Fruit fly (Drosophila melanogaster) whole organism, embryonic: ENCODE results near the gene CycB3.

ENCODE experiments used
- CG1024 ChIP-seq: fragments of 200-800 bp; sonication (Bioruptor generic); IDR thresholded peaks from 2 replicates; pipeline ENCODE4 v1.3.6; 2022; ENCODE audit warnings: missing biosample characterization, missing genetic modification characterization
- CG10431 ChIP-seq: fragments of 200-800 bp; sonication (Bioruptor generic); optimal IDR thresholded peaks from 3 replicates; lab custom pipeline; 2018; ENCODE audit warnings: missing biosample characterization, mild to moderate bottlenecking, missing genetic modification characterization
- CG10543 ChIP-seq: fragments of 200-800 bp; sonication (Bioruptor generic); optimal IDR thresholded peaks from 3 replicates; lab custom pipeline; 2017; ENCODE audit warnings: missing biosample characterization, mild to moderate bottlenecking, missing genetic modification characterization, moderate library complexity
- CG10565 ChIP-seq: fragments of 200-800 bp; sonication (Bioruptor generic); optimal IDR thresholded peaks from 3 replicates; lab custom pipeline; 2016; ENCODE audit warnings: missing biosample characterization, mild to moderate bottlenecking, missing genetic modification characterization
- CG11093 ChIP-seq: fragments of 200-800 bp; sonication (Bioruptor generic); IDR thresholded peaks from 3 replicates; pipeline ENCODE4 v1.3.6; 2022; ENCODE audit warnings: missing biosample characterization, missing genetic modification characterization
- CG11696 ChIP-seq: fragments of 200-800 bp; sonication (Bioruptor generic); IDR thresholded peaks from 2 replicates; pipeline ENCODE4 v1.3.6; 2022; ENCODE audit warnings: missing biosample characterization, missing genetic modification characterization
- CG12104 ChIP-seq: fragments of 200-800 bp; sonication (Bioruptor generic); optimal IDR thresholded peaks from 3 replicates; lab custom pipeline; 2016; ENCODE audit warnings: missing biosample characterization, missing genetic modification characterization
- CG12155 ChIP-seq: fragments of 200-800 bp; sonication (Bioruptor generic); optimal IDR thresholded peaks from 3 replicates; lab custom pipeline; 2016; ENCODE audit warnings: missing biosample characterization, missing genetic modification characterization
- CG13296 ChIP-seq: fragments of 200-800 bp; sonication (Bioruptor generic); optimal IDR thresholded peaks from 3 replicates; lab custom pipeline; 2018; ENCODE audit warnings: missing biosample characterization, mild to moderate bottlenecking, missing genetic modification characterization
- CG1647 ChIP-seq: fragments of 200-800 bp; sonication (Bioruptor generic); optimal IDR thresholded peaks from 3 replicates; lab custom pipeline; 2016; ENCODE audit warnings: missing biosample characterization, missing genetic modification characterization
- CG17912 ChIP-seq: fragments of 200-800 bp; sonication (Bioruptor generic); optimal IDR thresholded peaks from 2 replicates; lab custom pipeline; 2018; ENCODE audit warnings: missing biosample characterization, mild to moderate bottlenecking, missing genetic modification characterization
- CG18619 ChIP-seq: fragments of 200-800 bp; sonication (Bioruptor generic); optimal IDR thresholded peaks from 3 replicates; lab custom pipeline; 2017; ENCODE audit warnings: missing biosample characterization, mild to moderate bottlenecking, missing genetic modification characterization
- CG30431 ChIP-seq: fragments of 200-800 bp; sonication (Bioruptor generic); optimal IDR thresholded peaks from 2 replicates; lab custom pipeline; 2017; ENCODE audit warnings: missing biosample characterization, missing genetic modification characterization
- CG3847 ChIP-seq: fragments of 200-800 bp; sonication (Bioruptor generic); IDR thresholded peaks from 2 replicates; pipeline ENCODE4 v1.3.6; 2022; ENCODE audit warnings: missing biosample characterization, missing genetic modification characterization
- CG4617 ChIP-seq: fragments of 200-800 bp; sonication (Bioruptor generic); optimal IDR thresholded peaks from 3 replicates; lab custom pipeline; 2016; ENCODE audit warnings: missing biosample characterization, missing genetic modification characterization, borderline replicate concordance
- CG4730 ChIP-seq: fragments of 200-800 bp; sonication (Bioruptor generic); IDR thresholded peaks from 2 replicates; pipeline ENCODE4 v1.3.6; 2022; ENCODE audit warnings: missing biosample characterization, missing genetic modification characterization
- CG5180 ChIP-seq: fragments of 200-800 bp; sonication (Bioruptor generic); optimal IDR thresholded peaks from 3 replicates; lab custom pipeline; 2017; ENCODE audit warnings: missing biosample characterization, missing genetic modification characterization, mild to moderate bottlenecking, moderate library complexity, missing genetic modification reagents
- CG5245 ChIP-seq: fragments of 200-800 bp; sonication (Bioruptor generic); optimal IDR thresholded peaks from 3 replicates; lab custom pipeline; 2016; ENCODE audit warnings: missing biosample characterization, missing genetic modification characterization
- CG6272 ChIP-seq: fragments of 200-800 bp; sonication (Bioruptor generic); IDR thresholded peaks from 2 replicates; pipeline ENCODE4 v1.3.6; 2022; ENCODE audit warnings: missing biosample characterization, missing genetic modification characterization
- Chrac-16 ChIP-seq: fragments of 200-800 bp; sonication (Bioruptor generic); optimal IDR thresholded peaks from 3 replicates; lab custom pipeline; 2016; ENCODE audit warnings: missing biosample characterization, missing genetic modification characterization
- CkIIα-i1 ChIP-seq: fragments of 200-800 bp; sonication (Bioruptor generic); IDR thresholded peaks from 2 replicates; pipeline ENCODE4 v1.3.6; 2022; ENCODE audit warnings: missing biosample characterization, missing genetic modification characterization
- D ChIP-seq, 2 experiments: fragments of 200-800 bp in 1 of 2; fragments of >200 bp in 1 of 2; sonication (Bioruptor generic) in 1 of 2; optimal IDR thresholded peaks; 2 replicates in 1 of 2; 3 replicates in 1 of 2; lab custom pipeline; 2017; ENCODE audit warnings: mild to moderate bottlenecking in 1 of 2, missing biosample characterization in 1 of 2, missing genetic modification characterization in 1 of 2, missing genetic modification reagents in 1 of 2
- D19B ChIP-seq: fragments of 200-800 bp; sonication (Bioruptor generic); optimal IDR thresholded peaks from 2 replicates; lab custom pipeline; 2017; ENCODE audit warnings: missing biosample characterization, mild to moderate bottlenecking, missing genetic modification characterization
- Dref ChIP-seq: fragments of 200-800 bp; sonication (Bioruptor generic); IDR thresholded peaks from 2 replicates; pipeline ENCODE4 v1.3.6; 2022; ENCODE audit warnings: missing biosample characterization, missing genetic modification characterization
- Ets97D ChIP-seq: fragments of 200-800 bp; sonication (Bioruptor generic); optimal IDR thresholded peaks from 3 replicates; lab custom pipeline; 2016; ENCODE audit warnings: missing biosample characterization, missing genetic modification characterization
- HLH4C ChIP-seq: fragments of 200-800 bp; sonication (Bioruptor generic); IDR thresholded peaks from 3 replicates; pipeline ENCODE4 v1.3.6; 2022; ENCODE audit warnings: missing biosample characterization, missing genetic modification characterization; ENCODE audit not compliant: partially characterized antibody
- HLH54F ChIP-seq: fragments of 200-800 bp; sonication (Bioruptor generic); optimal IDR thresholded peaks from 3 replicates; lab custom pipeline; 2016; ENCODE audit warnings: missing biosample characterization, missing genetic modification characterization
- Hr39 ChIP-seq: fragments of >200 bp; optimal IDR thresholded peaks from 2 replicates; lab custom pipeline; 2017
- NFAT ChIP-seq: fragments of 200-800 bp; sonication (Bioruptor generic); IDR thresholded peaks from 2 replicates; pipeline ENCODE4 v1.3.6; 2022; ENCODE audit warnings: missing biosample characterization, missing genetic modification characterization
- NfI ChIP-seq: fragments of 200-800 bp; sonication (Bioruptor generic); optimal IDR thresholded peaks from 3 replicates; lab custom pipeline; 2018; ENCODE audit warnings: missing biosample characterization, mild to moderate bottlenecking, missing genetic modification characterization, moderate library complexity
- Oli ChIP-seq: fragments of 200-800 bp; sonication (Bioruptor generic); optimal IDR thresholded peaks from 2 replicates; lab custom pipeline; 2018; ENCODE audit warnings: missing biosample characterization, mild to moderate bottlenecking, missing genetic modification characterization, moderate library complexity
- Stat92E ChIP-seq, 3 experiments: fragments of >200 bp in 2 of 3; fragments of 200-800 bp in 1 of 3; sonication (Bioruptor generic) in 1 of 3; optimal IDR thresholded peaks; 2 replicates each; lab custom pipeline; 2017 to 2019; ENCODE audit warnings: missing biosample characterization in 3 of 3, missing genetic modification characterization in 3 of 3, mild to moderate bottlenecking in 1 of 3, moderate library complexity in 1 of 3
- TFAM ChIP-seq: fragments of 200-800 bp; sonication (Bioruptor generic); optimal IDR thresholded peaks from 2 replicates; lab custom pipeline; 2017; ENCODE audit warnings: missing biosample characterization, missing genetic modification characterization, inconsistent platforms
- bcd ChIP-seq: fragments of 200-800 bp; sonication (Bioruptor generic); optimal IDR thresholded peaks from 2 replicates; lab custom pipeline; 2017; ENCODE audit warnings: missing biosample characterization, mild to moderate bottlenecking, missing genetic modification characterization
- bowl ChIP-seq: fragments of 200-800 bp; sonication (Bioruptor generic); IDR thresholded peaks from 2 replicates; pipeline ENCODE4 v1.3.6; 2022; ENCODE audit warnings: missing biosample characterization, missing genetic modification characterization
- br ChIP-seq: fragments of >200 bp; optimal IDR thresholded peaks from 2 replicates; lab custom pipeline; 2017
- btn ChIP-seq: fragments of 200-800 bp; sonication (Bioruptor generic); optimal IDR thresholded peaks from 2 replicates; lab custom pipeline; 2016; ENCODE audit warnings: missing biosample characterization, missing genetic modification characterization
- chif ChIP-seq, 2 experiments: fragments of 200-800 bp; sonication (Bioruptor generic); optimal IDR thresholded peaks; 3 replicates each; lab custom pipeline; 2016; ENCODE audit warnings: missing biosample characterization in 2 of 2, missing genetic modification characterization in 2 of 2
- chm ChIP-seq: fragments of 200-800 bp; sonication (Bioruptor generic); IDR thresholded peaks from 2 replicates; pipeline ENCODE4 v1.3.6; 2022; ENCODE audit warnings: missing biosample characterization, missing genetic modification characterization
- dmrt11E ChIP-seq: fragments of 200-800 bp; sonication (Bioruptor generic); optimal IDR thresholded peaks from 3 replicates; lab custom pipeline; 2018; ENCODE audit warnings: missing biosample characterization, mild to moderate bottlenecking, missing genetic modification characterization, moderate library complexity
- gfzf ChIP-seq: fragments of 200-800 bp; sonication (Bioruptor generic); optimal IDR thresholded peaks from 2 replicates; lab custom pipeline; 2016; ENCODE audit warnings: missing biosample characterization, mild to moderate bottlenecking, missing genetic modification characterization, moderate library complexity
- hb ChIP-seq: fragments of 200-800 bp; sonication (Bioruptor generic); IDR thresholded peaks from 3 replicates; pipeline ENCODE4 v1.3.6; 2022; ENCODE audit warnings: missing biosample characterization, missing genetic modification characterization; ENCODE audit not compliant: partially characterized antibody
- luna ChIP-seq: fragments of 200-800 bp; sonication (Bioruptor generic); optimal IDR thresholded peaks from 2 replicates; lab custom pipeline; 2016; ENCODE audit warnings: missing biosample characterization, missing genetic modification characterization
- nmo ChIP-seq: fragments of 200-800 bp; sonication (Bioruptor generic); optimal IDR thresholded peaks from 2 replicates; lab custom pipeline; 2018; ENCODE audit warnings: missing biosample characterization, mild to moderate bottlenecking, missing genetic modification characterization, moderate library complexity
- so ChIP-seq: fragments of 200-800 bp; sonication (Bioruptor generic); IDR thresholded peaks from 3 replicates; pipeline ENCODE4 v1.3.6; 2022; ENCODE audit warnings: missing biosample characterization, missing genetic modification characterization
- tna ChIP-seq: fragments of 200-800 bp; sonication (Bioruptor generic); IDR thresholded peaks from 2 replicates; pipeline ENCODE4 v1.3.6; 2022; ENCODE audit warnings: missing biosample characterization, missing genetic modification characterization; ENCODE audit not compliant: partially characterized antibody
- vvl ChIP-seq: fragments of 200-800 bp; sonication (Bioruptor generic); IDR thresholded peaks from 2 replicates; pipeline ENCODE4 v1.3.6; 2022; ENCODE audit warnings: missing biosample characterization, missing genetic modification characterization
- wdn ChIP-seq: fragments of 200-800 bp; sonication (Bioruptor generic); IDR thresholded peaks from 2 replicates; pipeline ENCODE4 v1.3.6; 2022; ENCODE audit warnings: missing biosample characterization, missing genetic modification characterization
- z ChIP-seq: fragments of 200-800 bp; sonication (Bioruptor generic); IDR thresholded peaks from 3 replicates; pipeline ENCODE4 v1.3.6; 2022; ENCODE audit warnings: missing biosample characterization, missing genetic modification characterization
- zen2 ChIP-seq: fragments of 200-800 bp; sonication (Bioruptor generic); IDR thresholded peaks from 3 replicates; pipeline ENCODE4 v1.3.6; 2022; ENCODE audit warnings: missing biosample characterization, missing genetic modification characterization; ENCODE audit not compliant: partially characterized antibody

Gene CycB3

DNA sequence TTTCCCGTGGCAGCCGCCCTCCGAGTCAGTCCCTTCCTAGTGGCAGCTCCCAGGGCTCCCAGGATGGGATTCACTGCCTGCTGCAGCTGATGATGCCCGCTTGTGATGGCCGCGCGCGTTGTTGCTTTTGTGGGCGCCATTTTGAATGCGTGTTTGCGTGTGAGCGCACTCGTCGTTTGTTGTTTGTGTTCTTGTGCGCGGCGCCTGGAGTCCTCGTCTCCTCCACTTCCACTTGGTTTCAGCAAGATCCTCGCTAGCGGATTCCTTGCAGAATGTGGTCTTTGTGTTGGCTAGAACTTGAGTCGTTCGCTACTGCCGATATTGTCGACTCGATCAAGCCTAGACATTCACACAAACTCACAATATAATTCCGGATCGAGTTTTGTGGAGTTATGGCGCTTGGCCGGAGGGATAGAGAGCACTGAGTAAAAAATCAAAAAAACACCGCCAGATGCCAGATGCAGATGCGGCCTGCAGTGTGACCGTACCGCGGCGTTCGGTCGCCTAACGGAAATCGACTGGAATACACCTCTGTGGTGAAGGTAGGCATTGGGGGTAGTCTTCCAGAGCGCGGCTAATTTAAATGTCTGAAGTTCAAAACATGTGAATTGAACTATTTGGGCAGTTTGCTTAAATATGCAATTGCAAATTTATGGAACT, at the start of gene CycB3 (continued):
- peak; percentile 74 for TF ChIP-seq Dref (GFP tag; lab: Robert Waterston, UW)
- peak; percentile 44; the same call in 1 of the 2 replicates for TF ChIP-seq chm (GFP tag; lab: Robert Waterston, UW)
- TF ChIP-seq chif (GFP tag; optimal IDR thresholded peaks at IDR 0.05; lab: Kevin White, UChicago) = peak in 1 of 2 experiments; percentile 25
- no peak for TF ChIP-seq bowl (GFP tag; lab: Robert Waterston, UW)
- no peak for TF ChIP-seq CG4730
- peak; percentile 46 for TF ChIP-seq NfI (GFP tag; lab: Kevin White, UChicago)
- TF ChIP-seq CG1024 = no peak
- no peak for TF ChIP-seq luna
- TF ChIP-seq CG18619 (GFP tag; lab: Kevin White, UChicago) = peak; percentile 26
- TF ChIP-seq btn = no peak
- no peak for TF ChIP-seq Chrac-16 (GFP tag; lab: Kevin White, UChicago)
- TF ChIP-seq HLH54F (GFP tag; lab: Kevin White, UChicago) = no peak
- peak in 1 of 3 experiments; percentile 28 for TF ChIP-seq Stat92E (GFP tag; optimal IDR thresholded peaks at IDR 0.05; lab: Kevin White, UChicago)
- no peak for TF ChIP-seq so (GFP tag; lab: Robert Waterston, UW)
- no peak for TF ChIP-seq CG1647 (GFP tag; lab: Kevin White, UChicago)
- TF ChIP-seq CG30431 (GFP tag; lab: Kevin White, UChicago) = no peak
- no peak for TF ChIP-seq CkIIα-i1 (GFP tag; lab: Robert Waterston, UW)
- peak; percentile 31 for TF ChIP-seq dmrt11E (tag; lab: Kevin White, UChicago)
- no peak for TF ChIP-seq CG13296 (GFP tag; lab: Kevin White, UChicago)
- peak; percentile 34 for TF ChIP-seq bcd (GFP tag; lab: Kevin White, UChicago)
- no peak for TF ChIP-seq TFAM
- no peak for TF ChIP-seq D (optimal IDR thresholded peaks at IDR 0.05; lab: Kevin White, UChicago)
- no peak for TF ChIP-seq D (GFP tag; optimal IDR thresholded peaks at IDR 0.05; lab: Kevin White, UChicago)
- no peak for TF ChIP-seq CG11696 (GFP tag; lab: Robert Waterston, UW)
- TF ChIP-seq zen2 = no peak
- peak; percentile 64 for TF ChIP-seq vvl (GFP tag; lab: Robert Waterston, UW)
- no peak for TF ChIP-seq CG5245
- TF ChIP-seq HLH4C (GFP tag; lab: Robert Waterston, UW) = no peak
- TF ChIP-seq tna (GFP tag; lab: Robert Waterston, UW) = 0 out of 2 replicates have a peak, but pooled peaks have one; percentile 30
- TF ChIP-seq wdn (GFP tag; lab: Robert Waterston, UW) = no peak
- peak; percentile 50 for TF ChIP-seq nmo (GFP tag; lab: Kevin White, UChicago)
- TF ChIP-seq CG6272 = no peak
- no peak for TF ChIP-seq Oli (tag; lab: Kevin White, UChicago)
- no peak for TF ChIP-seq CG11093 (GFP tag; lab: Robert Waterston, UW)
- no peak for TF ChIP-seq br (lab: Kevin White, UChicago)
- TF ChIP-seq z (GFP tag; lab: Robert Waterston, UW) = no peak
- TF ChIP-seq CG10565 (GFP tag; lab: Kevin White, UChicago) = no peak
- no peak for TF ChIP-seq CG12104 (GFP tag; lab: Kevin White, UChicago)
- TF ChIP-seq hb (GFP tag; lab: Robert Waterston, UW) = no peak
- peak; percentile 54 for TF ChIP-seq CG10431
- peak; percentile 6 for TF ChIP-seq CG12155
- no peak for TF ChIP-seq CG5180 (GFP tag; lab: Kevin White, UChicago)
- TF ChIP-seq Hr39 (lab: Kevin White, UChicago) = no peak
- peak; percentile 19 for TF ChIP-seq CG4617 (GFP tag; lab: Kevin White, UChicago)
- peak; percentile 93 for TF ChIP-seq Ets97D (GFP tag; lab: Kevin White, UChicago)
- TF ChIP-seq gfzf (GFP tag; lab: Kevin White, UChicago) = peak; percentile 92
- TF ChIP-seq NFAT = no peak
- peak; percentile 69 for TF ChIP-seq CG17912 (GFP tag; lab: Kevin White, UChicago)
- peak; percentile 42 for TF ChIP-seq CG3847 (GFP tag; lab: Robert Waterston, UW)
- no peak for TF ChIP-seq CG10543
- TF ChIP-seq D19B (GFP tag; lab: Kevin White, UChicago) = no peak
